Worm (Caenorhabditis elegans): ENCODE measurements around the gene E04F6.15.
A peak's percentile ranks its signal among the peaks of the same experiment; 100 is the strongest.

DNA sequence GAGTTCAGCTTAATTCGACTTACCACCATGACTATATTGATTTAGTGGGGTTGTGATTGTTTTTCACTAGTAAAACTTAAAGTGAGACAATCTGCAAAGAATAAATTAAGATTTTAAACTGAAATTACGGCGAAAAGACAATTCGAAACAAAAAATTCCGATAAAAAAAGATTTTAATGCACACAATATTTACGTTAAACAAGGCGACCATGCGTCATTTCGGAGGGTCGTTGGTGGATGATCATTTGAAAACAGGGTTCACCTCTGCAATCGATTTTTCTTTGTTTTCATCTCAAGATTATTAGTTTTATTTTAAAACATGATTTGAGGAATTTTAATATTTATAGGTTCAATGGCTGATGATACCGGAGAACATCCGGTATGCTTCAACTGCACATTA is 43.0 kb upstream of the E04F6.15 start, which contains the start of gene lsm-4:
- TF ChIP-seq zag-1 (tag; optimal IDR thresholded peaks at IDR 0.05) (no peak), nhr-12 (tag; optimal IDR thresholded peaks at IDR 0.05) (no peak), unc-39 (tag; optimal IDR thresholded peaks at IDR 0.05) (no peak), elt-3 (tag; optimal IDR thresholded peaks at IDR 0.05) (no peak), lin-11 (tag; optimal IDR thresholded peaks at IDR 0.05) (no peak), nhr-11 (tag; optimal IDR thresholded peaks at IDR 0.05) (no peak), ama-1 (optimal IDR thresholded peaks at IDR 0.05) (peak; percentile 7), lin-13 (GFP tag; optimal IDR thresholded peaks at IDR 0.05) (no peak), Y55F3AM.14 (GFP tag; optimal IDR thresholded peaks at IDR 0.05) (no peak)

Measured in whole organism, L2 larva.